Fruit fly (Drosophila melanogaster): Measurements from ENCODE around the gene CG9483.
A peak's percentile ranks its signal among the peaks of the same experiment; 100 is the strongest.

The CG9483 gene

dm6 chr2L:8864564-8864963 is 2.0 kb upstream of the CG9483 start, which contains the start of gene CG32988:
CG32988 (plus strand) TSS chr2L:8864864.
- TF ChIP-seq usp (GFP tag; optimal IDR thresholded peaks at IDR 0.05) = no peak
- TF ChIP-seq EcR (GFP tag; optimal IDR thresholded peaks at IDR 0.05) = no peak
- TF ChIP-seq psq (optimal IDR thresholded peaks at IDR 0.05) = no peak

dm6 chr2L:8865550-8865949 is 1.0 kb upstream of the CG9483 start, which contains the start of gene CG32983:
CG32983 (plus strand) TSS chr2L:8865850.
- no peak for TF ChIP-seq pan (optimal IDR thresholded peaks at IDR 0.05)
- no peak for TF ChIP-seq CG8478 (optimal IDR thresholded peaks at IDR 0.05)
- no peak for TF ChIP-seq usp (GFP tag; optimal IDR thresholded peaks at IDR 0.05)
- no peak for TF ChIP-seq EcR (GFP tag; optimal IDR thresholded peaks at IDR 0.05)
- TF ChIP-seq Dll (optimal IDR thresholded peaks at IDR 0.05) = no peak
- no peak for TF ChIP-seq psq (optimal IDR thresholded peaks at IDR 0.05)

dm6 chr2L:8871677-8872076 is 5.1 kb downstream of the CG9483 start:
- TF ChIP-seq psq (optimal IDR thresholded peaks at IDR 0.05) (no peak), pan (optimal IDR thresholded peaks at IDR 0.05) (no peak), EcR (GFP tag; optimal IDR thresholded peaks at IDR 0.05) (no peak), Dll (optimal IDR thresholded peaks at IDR 0.05) (no peak), CG8478 (optimal IDR thresholded peaks at IDR 0.05) (no peak), usp (GFP tag; optimal IDR thresholded peaks at IDR 0.05) (no peak)

DNA sequence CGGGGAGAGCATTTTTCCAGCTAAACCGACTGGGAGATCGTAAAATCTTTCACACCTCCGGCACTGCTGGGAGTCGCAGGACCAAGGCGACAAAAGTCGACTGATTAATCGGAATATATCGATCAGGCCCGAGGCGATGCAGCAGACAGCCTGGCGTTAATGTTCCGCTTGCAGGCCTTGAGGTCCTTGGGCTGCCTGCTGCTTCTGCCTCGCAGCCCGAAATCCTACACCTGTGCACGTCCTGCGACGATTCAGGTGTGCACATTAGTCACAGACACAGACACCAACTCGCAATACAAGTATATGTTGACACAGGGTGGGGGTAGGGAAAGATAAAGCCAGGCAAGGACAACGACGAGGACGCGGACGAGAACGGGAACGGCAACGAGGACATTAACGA is 9.3 kb downstream of the CG9483 start:
- no peak for TF ChIP-seq psq (optimal IDR thresholded peaks at IDR 0.05)
- no peak for TF ChIP-seq usp (GFP tag; optimal IDR thresholded peaks at IDR 0.05)
- no peak for TF ChIP-seq EcR (GFP tag; optimal IDR thresholded peaks at IDR 0.05)
- TF ChIP-seq CG8478 (optimal IDR thresholded peaks at IDR 0.05) = no peak
- no peak for TF ChIP-seq pan (optimal IDR thresholded peaks at IDR 0.05)
- TF ChIP-seq Dll (optimal IDR thresholded peaks at IDR 0.05) = no peak

dm6 chr2L:8879241-8879931 is 12.8 kb downstream of the CG9483 start:
- TF ChIP-seq Dll (optimal IDR thresholded peaks at IDR 0.05) = no peak

- no peak for TF ChIP-seq psq (optimal IDR thresholded peaks at IDR 0.05)
- TF ChIP-seq CG8478 (optimal IDR thresholded peaks at IDR 0.05) = no peak
- TF ChIP-seq pan (optimal IDR thresholded peaks at IDR 0.05) = no peak
- TF ChIP-seq EcR (GFP tag; optimal IDR thresholded peaks at IDR 0.05) = no peak
- TF ChIP-seq Dll (optimal IDR thresholded peaks at IDR 0.05) = peak; percentile 15
Measured at dm6 chr2L:8881095-8881494, 14.5 kb downstream of the CG9483 start.

DNA sequence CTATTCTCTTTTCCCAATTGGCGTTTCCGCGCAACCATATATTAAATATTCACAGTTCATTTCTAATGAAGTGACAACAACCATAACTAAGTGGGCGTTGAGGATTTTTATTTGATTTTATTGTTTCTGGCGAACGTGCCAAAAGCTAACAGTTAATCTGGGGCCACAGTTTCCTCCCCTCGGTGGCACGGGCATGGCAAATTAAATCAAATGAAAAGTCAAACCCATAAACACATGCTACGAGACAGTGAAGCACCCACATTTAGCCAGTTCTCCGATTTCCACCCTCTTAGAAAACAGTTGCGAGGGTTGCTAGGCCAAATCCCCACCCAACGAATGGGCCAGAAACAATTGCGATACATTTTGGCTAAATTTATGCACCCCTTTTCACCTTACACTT is 17.5 kb downstream of the CG9483 start:
- TF ChIP-seq usp (GFP tag; optimal IDR thresholded peaks at IDR 0.05) = no peak
- no peak for TF ChIP-seq psq (optimal IDR thresholded peaks at IDR 0.05)
- TF ChIP-seq pan (optimal IDR thresholded peaks at IDR 0.05) = no peak
- no peak for TF ChIP-seq Dll (optimal IDR thresholded peaks at IDR 0.05)
- no peak for TF ChIP-seq CG8478 (optimal IDR thresholded peaks at IDR 0.05)
- no peak for TF ChIP-seq EcR (GFP tag; optimal IDR thresholded peaks at IDR 0.05)

DNA sequence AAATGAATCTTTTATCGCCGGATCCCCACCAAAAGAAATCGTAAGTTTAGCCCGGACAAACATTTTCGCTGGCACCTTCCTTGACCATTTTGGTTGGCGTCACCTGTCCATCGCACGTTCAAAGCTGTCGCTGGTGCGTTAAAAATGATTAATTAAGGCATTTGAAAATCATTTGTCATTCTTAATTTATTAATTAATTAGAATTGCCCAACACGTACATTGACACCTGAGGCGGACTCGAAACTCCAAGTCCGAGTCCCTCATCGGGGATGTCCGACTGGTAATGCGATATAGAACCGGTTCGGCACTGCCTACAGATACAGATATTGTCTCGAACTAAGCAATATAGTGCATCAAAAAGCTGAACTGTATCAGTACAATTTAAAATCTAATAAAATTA is 21.6 kb downstream of the CG9483 start:
- TF ChIP-seq Dll (optimal IDR thresholded peaks at IDR 0.05) = no peak

- no peak for TF ChIP-seq pan (optimal IDR thresholded peaks at IDR 0.05)
- no peak for TF ChIP-seq EcR (GFP tag; optimal IDR thresholded peaks at IDR 0.05)
- TF ChIP-seq psq (optimal IDR thresholded peaks at IDR 0.05) = no peak
- no peak for TF ChIP-seq Dll (optimal IDR thresholded peaks at IDR 0.05)
- TF ChIP-seq usp (GFP tag; optimal IDR thresholded peaks at IDR 0.05) = no peak
Measured at dm6 chr2L:8888720-8889119, 22.2 kb downstream of the CG9483 start.

DNA sequence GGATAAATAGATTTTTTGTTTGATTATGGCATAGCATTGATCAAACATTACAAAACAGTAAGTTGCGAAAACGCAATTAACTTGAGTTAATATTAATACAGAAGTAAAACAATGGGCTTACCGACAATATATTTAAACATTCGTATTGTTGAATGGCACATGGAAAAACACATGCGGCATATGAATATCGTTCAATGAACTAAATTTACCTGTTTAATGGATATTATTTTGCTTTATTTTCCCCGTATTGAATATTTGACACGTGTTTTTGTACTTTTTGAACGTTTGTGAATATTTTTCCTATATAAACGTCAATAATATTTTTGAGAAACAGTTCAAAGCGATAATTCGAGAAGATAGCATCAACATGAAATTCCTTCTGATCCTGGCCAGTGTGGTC is 24.6 kb downstream of the CG9483 start, which contains the start of gene CG42713:
TSS of gene CG42713 (plus strand) at position 301 of the 400 bp plus-strand sequence.
- TF ChIP-seq usp (GFP tag; optimal IDR thresholded peaks at IDR 0.05) (no peak), Dll (optimal IDR thresholded peaks at IDR 0.05) (no peak), EcR (GFP tag; optimal IDR thresholded peaks at IDR 0.05) (no peak), psq (optimal IDR thresholded peaks at IDR 0.05) (no peak), CG8478 (optimal IDR thresholded peaks at IDR 0.05) (no peak), pan (optimal IDR thresholded peaks at IDR 0.05) (no peak)

DNA sequence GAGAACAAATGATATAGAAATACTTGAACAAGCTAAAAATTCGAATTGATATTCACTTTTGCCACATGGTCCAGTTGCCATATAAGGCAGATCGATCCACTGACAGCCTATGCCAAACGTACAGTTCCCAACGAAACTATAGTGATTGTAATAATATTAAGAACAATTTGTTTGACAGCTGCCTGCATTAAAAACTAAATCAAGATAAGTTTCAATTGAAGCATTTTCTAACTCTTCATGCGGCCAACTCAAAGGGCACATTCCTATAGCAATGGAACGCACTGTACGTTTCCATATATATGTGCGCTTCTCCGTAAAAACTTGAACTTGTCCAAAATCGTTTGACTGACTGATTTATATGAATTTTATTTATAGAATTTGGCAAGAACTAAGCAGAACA is 27.7 kb downstream of the CG9483 start:
- TF ChIP-seq usp (GFP tag; optimal IDR thresholded peaks at IDR 0.05) = no peak

DNA sequence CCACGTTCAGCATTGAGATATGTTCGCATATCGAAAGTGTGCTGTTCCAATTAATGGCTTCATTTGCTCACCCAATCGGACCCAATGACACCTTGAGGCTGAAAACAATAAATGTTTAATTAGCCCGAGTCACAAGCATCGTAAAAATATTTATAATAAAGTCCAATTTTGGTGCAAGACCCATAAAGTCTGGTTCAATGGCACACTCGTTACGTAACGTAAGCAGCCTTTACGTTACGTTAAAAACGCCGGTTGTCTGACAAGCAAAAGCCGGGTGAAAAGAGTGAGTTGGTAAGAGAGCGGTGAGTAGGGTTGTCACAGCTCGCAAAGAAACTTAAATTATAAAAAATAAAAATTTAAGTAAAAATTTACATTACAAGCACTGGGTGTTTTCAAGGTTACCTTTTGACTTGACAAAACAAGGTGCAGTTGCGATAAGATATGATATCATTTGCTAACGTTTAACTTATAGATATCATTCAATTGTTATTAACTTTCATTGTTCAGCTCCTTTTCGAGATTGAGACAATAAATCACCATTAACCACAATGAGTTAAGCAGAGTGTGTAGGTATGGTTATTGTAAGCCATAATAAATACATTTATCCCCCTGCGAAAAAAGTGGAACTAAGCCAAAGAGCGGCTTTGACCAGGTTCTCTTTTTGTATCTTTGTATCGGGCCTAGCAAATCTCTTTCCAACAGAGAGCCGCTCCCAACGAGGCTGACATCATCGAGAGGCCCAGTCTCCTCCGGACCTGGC is 31.6 kb downstream of the CG9483 start:
- TF ChIP-seq Dll (optimal IDR thresholded peaks at IDR 0.05) (no peak), pan (optimal IDR thresholded peaks at IDR 0.05) (no peak), CG8478 (optimal IDR thresholded peaks at IDR 0.05) (no peak), usp (GFP tag; optimal IDR thresholded peaks at IDR 0.05) (no peak), psq (optimal IDR thresholded peaks at IDR 0.05) (no peak), EcR (GFP tag; optimal IDR thresholded peaks at IDR 0.05) (no peak)

Measured in whole organism.